Worm (Caenorhabditis elegans) whole organism, early embryonic: ENCODE measurements around the gene R102.2.
A peak's percentile ranks its signal among the peaks of the same experiment; 100 is the strongest.
"Not testable (repeated sequence)": the region's sequence is repeated elsewhere in the genome, so short reads cannot be mapped to it uniquely, and the experiment has no call there.

Experiments
- B0310.2 ChIP-seq: sonication (generic microtip); optimal IDR thresholded peaks from 2 replicates; lab custom pipeline; 2016; ENCODE audit warnings: mild to moderate bottlenecking, missing genetic modification characterization, missing compliant biosample characterization
- F13C5.2 ChIP-seq: sonication (generic microtip); optimal IDR thresholded peaks from 2 replicates; lab custom pipeline; 2017; ENCODE audit warnings: mild to moderate bottlenecking, missing genetic modification characterization, inconsistent platforms, missing compliant biosample characterization
- aly-1 ChIP-seq: sonication (generic microtip); optimal IDR thresholded peaks from 2 replicates; lab custom pipeline; 2016; ENCODE audit warnings: missing genetic modification characterization, missing compliant biosample characterization
- ama-1 ChIP-seq: fragments of 150-350 bp; optimal IDR thresholded peaks from 2 replicates; lab custom pipeline; 2014
- ceh-13 ChIP-seq: fragments of 200-800 bp; sonication (Bioruptor generic); optimal IDR thresholded peaks from 2 replicates; lab custom pipeline; 2018; ENCODE audit warnings: mild to moderate bottlenecking, missing genetic modification characterization, missing compliant biosample characterization
- ceh-36 ChIP-seq: sonication (generic microtip); optimal IDR thresholded peaks from 2 replicates; lab custom pipeline; 2016; ENCODE audit warnings: missing genetic modification characterization, inconsistent platforms, missing compliant biosample characterization
- ets-7 ChIP-seq: sonication (generic microtip); optimal IDR thresholded peaks from 2 replicates; lab custom pipeline; 2016; ENCODE audit warnings: missing genotype, missing genetic modification characterization, missing compliant biosample characterization
- flt-1 ChIP-seq: fragments of 200-800 bp; sonication (Bioruptor generic); IDR thresholded peaks from 2 replicates; pipeline ENCODE4 v1.3.6; 2022; ENCODE audit warnings: missing genetic modification characterization, missing compliant biosample characterization
- hmbx-1 ChIP-seq: sonication (generic microtip); optimal IDR thresholded peaks from 2 replicates; lab custom pipeline; 2016; ENCODE audit warnings: mild to moderate bottlenecking, missing genetic modification characterization, missing compliant biosample characterization
- hmg-4 ChIP-seq: fragments of 200-800 bp; sonication (Bioruptor generic); optimal IDR thresholded peaks from 2 replicates; lab custom pipeline; 2018; ENCODE audit warnings: mild to moderate bottlenecking, missing genetic modification characterization, missing compliant biosample characterization
- hnd-1 ChIP-seq: sonication (generic microtip); optimal IDR thresholded peaks from 2 replicates; lab custom pipeline; 2016; ENCODE audit warnings: missing genetic modification characterization, missing compliant biosample characterization
- pes-1 ChIP-seq: fragments of 200-800 bp; sonication (Bioruptor generic); IDR thresholded peaks from 2 replicates; pipeline ENCODE4 v1.3.6; 2022; ENCODE audit warnings: missing genetic modification reagents, missing genetic modification characterization, missing compliant biosample characterization
- scrt-1 ChIP-seq: fragments of 200-800 bp; sonication (Bioruptor generic); IDR thresholded peaks from 2 replicates; pipeline ENCODE4 v1.3.6; 2022; ENCODE audit warnings: missing genetic modification characterization, missing compliant biosample characterization
- sea-1 ChIP-seq: fragments of 200-800 bp; sonication (Bioruptor generic); conservative IDR thresholded peaks from 2 replicates; pipeline ENCODE4 v1.3.6; 2022; ENCODE audit warnings: missing genetic modification characterization, missing compliant biosample characterization
- tbx-11 ChIP-seq: fragments of 200-800 bp; sonication (Bioruptor generic); IDR thresholded peaks from 2 replicates; pipeline ENCODE4 v1.3.6; 2022; ENCODE audit warnings: missing genetic modification characterization, missing compliant biosample characterization
- tbx-37 ChIP-seq: fragments of 200-800 bp; sonication (Bioruptor generic); conservative IDR thresholded peaks from 2 replicates; pipeline ENCODE4 v1.3.6; 2022; ENCODE audit warnings: missing genetic modification reagents, missing genetic modification characterization, missing compliant biosample characterization
- tra-4 ChIP-seq: sonication (generic microtip); optimal IDR thresholded peaks from 2 replicates; lab custom pipeline; 2017; ENCODE audit warnings: missing genetic modification characterization, missing compliant biosample characterization

The R102.2 gene

ce11 chrIV:10687307-10687706 is at the start of gene R102.2:
Gene R102.2 (plus strand): TSS chrIV:10687607.
- TF ChIP-seq ceh-36; ceh-13 (GFP tag; lab: Kevin White, UChicago); tbx-37 (GFP tag; lab: Robert Waterston, UW): not testable (repeated sequence)

ce11 chrIV:10638977-10639376 is 48.4 kb upstream of the R102.2 start, which contains the start of gene F56C4.2:
Gene F56C4.2 (plus strand): TSS chrIV:10639277.
- TF ChIP-seq ets-7 (tag; lab: Kevin White, UChicago) (no peak), tbx-37 (GFP tag; lab: Robert Waterston, UW) (no peak), sea-1 (GFP tag; lab: Robert Waterston, UW) (no peak), tbx-11 (no peak), ceh-36 (no peak), flt-1 (no peak), B0310.2 (tag; lab: Kevin White, UChicago) (no peak), hmbx-1 (no peak), aly-1 (tag; lab: Kevin White, UChicago) (no peak), ceh-13 (GFP tag; lab: Kevin White, UChicago) (no peak)

- not testable (repeated sequence) for TF ChIP-seq pes-1 (GFP tag; lab: Robert Waterston, UW); flt-1; tbx-11
Measured at ce11 chrIV:10654047-10654446, 33.4 kb upstream of the R102.2 start, which contains the start of gene glb-19. Gene glb-19 (minus strand): TSS chrIV:10654147.

- no peak for TF ChIP-seq hmbx-1
Measured at ce11 chrIV:10656770-10657323, 30.6 kb upstream of the R102.2 start, which contains the start of gene K08C7.1. Gene K08C7.1 (plus strand): TSS chrIV:10656812.

- TF ChIP-seq scrt-1, result peak; percentile 52; the same call in 1 of the 2 replicates
Measured at ce11 chrIV:10658366-10658765, 29.0 kb upstream of the R102.2 start.

- TF ChIP-seq flt-1 (no peak), B0310.2 (tag; lab: Kevin White, UChicago) (no peak), ama-1 (no peak), tbx-11 (no peak), tbx-37 (GFP tag; lab: Robert Waterston, UW) (no peak), ceh-36 (no peak), pes-1 (GFP tag; lab: Robert Waterston, UW) (no peak), ets-7 (tag; lab: Kevin White, UChicago) (no peak), hmbx-1 (no peak), scrt-1 (no peak)
Measured at ce11 chrIV:10661072-10661471, 26.3 kb upstream of the R102.2 start.

- no peak for TF ChIP-seq ama-1
- no peak for TF ChIP-seq hnd-1 (tag; lab: Kevin White, UChicago)
- TF ChIP-seq F13C5.2, result no peak
Measured at ce11 chrIV:10661760-10662159, 25.6 kb upstream of the R102.2 start, which contains the start of gene fmo-1. Gene fmo-1 (plus strand): TSS chrIV:10661857.

- TF ChIP-seq scrt-1, result no peak
- TF ChIP-seq tra-4, result no peak
Measured at ce11 chrIV:10664134-10664533, 23.3 kb upstream of the R102.2 start, which contains the start of gene K08C7.7. Gene K08C7.7 (plus strand): TSS chrIV:10664434.

- TF ChIP-seq ceh-13 (GFP tag; lab: Kevin White, UChicago) (no peak), ets-7 (tag; lab: Kevin White, UChicago) (no peak), hmg-4 (GFP tag; lab: Kevin White, UChicago) (no peak), hnd-1 (tag; lab: Kevin White, UChicago) (no peak), F13C5.2 (no peak)
Measured at ce11 chrIV:10666523-10666922, 20.9 kb upstream of the R102.2 start, which contains the start of gene epi-1. Gene epi-1 (plus strand): TSS chrIV:10666823.

- TF ChIP-seq tra-4 (no peak), F13C5.2 (no peak), ets-7 (tag; lab: Kevin White, UChicago) (no peak), flt-1 (no peak), hnd-1 (tag; lab: Kevin White, UChicago) (no peak), pes-1 (GFP tag; lab: Robert Waterston, UW) (no peak), scrt-1 (no peak), ama-1 (no peak), hmbx-1 (no peak)
Measured at ce11 chrIV:10668561-10668960, 18.8 kb upstream of the R102.2 start.

- TF ChIP-seq tbx-11 (no peak), F13C5.2 (no peak), hmbx-1 (no peak), ets-7 (tag; lab: Kevin White, UChicago) (no peak), ceh-36 (no peak), hmg-4 (GFP tag; lab: Kevin White, UChicago) (no peak), tra-4 (no peak), pes-1 (GFP tag; lab: Robert Waterston, UW) (no peak), ama-1 (no peak), aly-1 (tag; lab: Kevin White, UChicago) (no peak), scrt-1 (no peak), ceh-13 (GFP tag; lab: Kevin White, UChicago) (no peak)
Measured at ce11 chrIV:10680379-10680778, 7.0 kb upstream of the R102.2 start, which contains the start of gene K08C7.4. Gene K08C7.4 (minus strand): TSS chrIV:10680479.
